Fruit fly (Drosophila melanogaster) whole organism, embryonic: Measurements from ENCODE around the gene CG33654.
A peak's percentile ranks its signal among the peaks of the same experiment; 100 is the strongest.

ENCODE experiments used
- Bdp1 ChIP-seq: fragments of 200-800 bp; sonication (Bioruptor generic); optimal IDR thresholded peaks from 3 replicates; lab custom pipeline; 2016; ENCODE audit warnings: missing biosample characterization, missing genetic modification characterization
- C15 ChIP-seq: fragments of 200-800 bp; sonication (Bioruptor generic); IDR thresholded peaks from 3 replicates; pipeline ENCODE4 v1.3.6; 2022; ENCODE audit warnings: missing biosample characterization, missing genetic modification characterization
- CG11560 ChIP-seq: fragments of 200-800 bp; sonication (Bioruptor generic); IDR thresholded peaks from 3 replicates; pipeline ENCODE4 v1.3.6; 2022; ENCODE audit warnings: missing biosample characterization, missing genetic modification characterization
- CG12744 ChIP-seq: fragments of 200-800 bp; sonication (Bioruptor generic); optimal IDR thresholded peaks from 2 replicates; lab custom pipeline; 2016; ENCODE audit warnings: missing biosample characterization, missing genetic modification characterization
- CG13287 ChIP-seq: fragments of 200-800 bp; sonication (Bioruptor generic); IDR thresholded peaks from 2 replicates; pipeline ENCODE4 v1.3.6; 2022; ENCODE audit warnings: missing biosample characterization, missing genetic modification characterization; ENCODE audit not compliant: partially characterized antibody
- CG15601 ChIP-seq: fragments of 200-800 bp; sonication (Bioruptor generic); optimal IDR thresholded peaks from 3 replicates; lab custom pipeline; 2019; ENCODE audit warnings: missing biosample characterization, mild to moderate bottlenecking, missing genetic modification characterization, moderate library complexity
- CG16779 ChIP-seq: fragments of 200-800 bp; sonication (Bioruptor generic); IDR thresholded peaks from 2 replicates; pipeline ENCODE4 v1.3.6; 2022; ENCODE audit warnings: missing biosample characterization, missing genetic modification characterization
- CG17385 ChIP-seq: fragments of 200-800 bp; sonication (Bioruptor generic); optimal IDR thresholded peaks from 3 replicates; lab custom pipeline; 2018; ENCODE audit warnings: missing biosample characterization, mild to moderate bottlenecking, missing genetic modification characterization
- CG17612 ChIP-seq: fragments of 200-800 bp; sonication (Bioruptor generic); IDR thresholded peaks from 2 replicates; pipeline ENCODE4 v1.3.6; 2022; ENCODE audit warnings: missing biosample characterization, missing genetic modification characterization
- CG17829 ChIP-seq: fragments of 200-800 bp; optimal IDR thresholded peaks from 2 replicates; lab custom pipeline; 2019; ENCODE audit warnings: missing biosample characterization, mild to moderate bottlenecking, missing genetic modification characterization, moderate library complexity
- CG2116 ChIP-seq: fragments of 200-800 bp; sonication (Bioruptor generic); optimal IDR thresholded peaks from 3 replicates; lab custom pipeline; 2018; ENCODE audit warnings: missing biosample characterization, mild to moderate bottlenecking, missing genetic modification characterization
- CG31441 ChIP-seq: fragments of 200-800 bp; sonication (Bioruptor generic); IDR thresholded peaks from 2 replicates; pipeline ENCODE4 v1.3.6; 2022; ENCODE audit warnings: missing biosample characterization, missing genetic modification characterization
- CG34376 ChIP-seq: fragments of 200-800 bp; sonication (Bioruptor generic); optimal IDR thresholded peaks from 2 replicates; lab custom pipeline; 2018; ENCODE audit warnings: missing biosample characterization, mild to moderate bottlenecking, missing genetic modification characterization
- CG3726 ChIP-seq: fragments of 200-800 bp; sonication (Bioruptor generic); IDR thresholded peaks from 3 replicates; pipeline ENCODE4, ENCODE4 v1.3.6; 2022; ENCODE audit warnings: missing biosample characterization, missing genetic modification characterization
- CG3995 ChIP-seq: fragments of 200-800 bp; sonication (Bioruptor generic); optimal IDR thresholded peaks from 3 replicates; lab custom pipeline; 2016; ENCODE audit warnings: missing biosample characterization, missing genetic modification characterization
- CG43689 ChIP-seq: fragments of 200-800 bp; sonication (Bioruptor generic); IDR thresholded peaks from 2 replicates; pipeline ENCODE4 v1.3.6; 2022; ENCODE audit warnings: missing biosample characterization, missing genetic modification characterization
- CG4404 ChIP-seq: fragments of 200-800 bp; sonication (Bioruptor generic); IDR thresholded peaks from 2 replicates; pipeline ENCODE4 v1.3.6; 2022; ENCODE audit warnings: missing biosample characterization, missing genetic modification characterization
- CG6813 ChIP-seq: fragments of 200-800 bp; sonication (Bioruptor generic); optimal IDR thresholded peaks from 2 replicates; lab custom pipeline; 2017; ENCODE audit warnings: missing biosample characterization, missing genetic modification characterization, mild to moderate bottlenecking, moderate library complexity, missing genetic modification reagents
- CG7372 ChIP-seq: fragments of 200-800 bp; sonication (Bioruptor generic); IDR thresholded peaks from 2 replicates; pipeline ENCODE4 v1.3.6; 2022; ENCODE audit warnings: missing biosample characterization, missing genetic modification characterization
- CG7556 ChIP-seq: fragments of 200-800 bp; sonication (Bioruptor generic); optimal IDR thresholded peaks from 2 replicates; lab custom pipeline; 2017; ENCODE audit warnings: missing biosample characterization, mild to moderate bottlenecking, missing genetic modification characterization
- CG7839 ChIP-seq: fragments of 200-800 bp; sonication (Bioruptor generic); optimal IDR thresholded peaks from 3 replicates; lab custom pipeline; 2018; ENCODE audit warnings: missing biosample characterization, mild to moderate bottlenecking, missing genetic modification characterization, moderate library complexity
- CG9215 ChIP-seq: fragments of 200-800 bp; sonication (Bioruptor generic); IDR thresholded peaks from 2 replicates; pipeline ENCODE4 v1.3.6; 2022; ENCODE audit warnings: missing biosample characterization, missing genetic modification characterization
- Camta ChIP-seq: fragments of 200-800 bp; sonication (Bioruptor generic); optimal IDR thresholded peaks from 2 replicates; lab custom pipeline; 2016; ENCODE audit warnings: missing biosample characterization, missing genetic modification characterization
- CkIIα-i1 ChIP-seq: fragments of 200-800 bp; sonication (Bioruptor generic); IDR thresholded peaks from 2 replicates; pipeline ENCODE4 v1.3.6; 2022; ENCODE audit warnings: missing biosample characterization, missing genetic modification characterization
- CoRest ChIP-seq: fragments of 200-800 bp; sonication (Bioruptor generic); optimal IDR thresholded peaks from 3 replicates; lab custom pipeline; 2018; ENCODE audit warnings: missing biosample characterization, mild to moderate bottlenecking, missing genetic modification characterization, moderate library complexity
- Hr3 ChIP-seq: fragments of 200-800 bp; sonication (Bioruptor generic); optimal IDR thresholded peaks from 3 replicates; lab custom pipeline; 2016; ENCODE audit warnings: missing biosample characterization, missing genetic modification characterization
- MTF-1 ChIP-seq: fragments of 200-800 bp; sonication (Bioruptor generic); optimal IDR thresholded peaks from 2 replicates; lab custom pipeline; 2018; ENCODE audit warnings: missing biosample characterization, mild to moderate bottlenecking, missing genetic modification characterization, borderline replicate concordance
- Mad ChIP-seq: fragments of 200-800 bp; sonication (Bioruptor generic); optimal IDR thresholded peaks from 2 replicates; lab custom pipeline; 2016; ENCODE audit warnings: missing biosample characterization, missing genetic modification characterization
- Opbp ChIP-seq: fragments of 200-800 bp; sonication (Bioruptor generic); IDR thresholded peaks from 3 replicates; pipeline ENCODE4 v1.3.6; 2022; ENCODE audit warnings: missing biosample characterization, missing genetic modification characterization; ENCODE audit not compliant: partially characterized antibody
- Taf1 ChIP-seq: fragments of 200-800 bp; sonication (Bioruptor generic); IDR thresholded peaks from 2 replicates; pipeline ENCODE4 v1.3.6; 2022; ENCODE audit warnings: missing biosample characterization, missing genetic modification characterization
- Usf ChIP-seq: fragments of 200-800 bp; sonication (Bioruptor generic); optimal IDR thresholded peaks from 2 replicates; lab custom pipeline; 2017; ENCODE audit warnings: missing genotype, missing biosample characterization, missing genetic modification characterization
- bbx ChIP-seq: fragments of 200-800 bp; sonication (Bioruptor generic); IDR thresholded peaks from 2 replicates; pipeline ENCODE4 v1.3.6; 2022; ENCODE audit warnings: missing biosample characterization, missing genetic modification characterization; ENCODE audit not compliant: partially characterized antibody
- bsh ChIP-seq, 2 experiments: fragments of 200-800 bp; sonication (Bioruptor generic); optimal IDR thresholded peaks; 2 replicates each; lab custom pipeline; 2017 to 2018; ENCODE audit warnings: mild to moderate bottlenecking in 2 of 2, missing biosample characterization in 2 of 2, missing genetic modification characterization in 2 of 2, moderate library complexity in 1 of 2
- cad ChIP-seq: fragments of >200 bp; optimal IDR thresholded peaks from 2 replicates; lab custom pipeline; 2017; ENCODE audit warnings: missing biosample characterization, missing genetic modification characterization
- cato ChIP-seq: fragments of 200-800 bp; sonication (Bioruptor generic); optimal IDR thresholded peaks from 2 replicates; lab custom pipeline; 2016; ENCODE audit warnings: missing biosample characterization, missing genetic modification characterization, borderline replicate concordance
- dimm ChIP-seq: fragments of 200-800 bp; sonication (Bioruptor generic); IDR thresholded peaks from 2 replicates; pipeline ENCODE4 v1.3.6; 2022; ENCODE audit warnings: missing biosample characterization, missing genetic modification characterization
- emc ChIP-seq: fragments of 200-800 bp; sonication (Bioruptor generic); optimal IDR thresholded peaks from 2 replicates; lab custom pipeline; 2016; ENCODE audit warnings: missing biosample characterization, missing genetic modification characterization
- gsb ChIP-seq: fragments of 200-800 bp; sonication (Bioruptor generic); IDR thresholded peaks from 2 replicates; pipeline ENCODE4 v1.3.6; 2022; ENCODE audit warnings: missing biosample characterization, missing genetic modification characterization
- inv ChIP-seq: fragments of 200-800 bp; sonication (Bioruptor generic); IDR thresholded peaks from 2 replicates; pipeline ENCODE4 v1.3.6; 2022; ENCODE audit warnings: missing biosample characterization, missing genetic modification characterization; ENCODE audit not compliant: partially characterized antibody
- jigr1 ChIP-seq: fragments of 200-800 bp; sonication (Bioruptor generic); IDR thresholded peaks from 3 replicates; pipeline ENCODE4 v1.3.6; 2022; ENCODE audit warnings: missing biosample characterization, missing genetic modification characterization
- nmo ChIP-seq: fragments of 200-800 bp; sonication (Bioruptor generic); optimal IDR thresholded peaks from 2 replicates; lab custom pipeline; 2018; ENCODE audit warnings: missing biosample characterization, mild to moderate bottlenecking, missing genetic modification characterization, moderate library complexity
- onecut ChIP-seq: fragments of 200-800 bp; sonication (Bioruptor generic); IDR thresholded peaks from 2 replicates; pipeline ENCODE4 v1.3.6; 2022; ENCODE audit warnings: missing biosample characterization, missing genetic modification characterization
- otp ChIP-seq: fragments of 200-800 bp; sonication (Bioruptor generic); IDR thresholded peaks from 3 replicates; pipeline ENCODE4, ENCODE4 v1.3.6; 2022; ENCODE audit warnings: missing biosample characterization, missing genetic modification characterization
- pho ChIP-seq: fragments of 200-800 bp; sonication (Bioruptor generic); optimal IDR thresholded peaks from 2 replicates; lab custom pipeline; 2016; ENCODE audit warnings: missing biosample characterization, missing genetic modification characterization
- pnt ChIP-seq: fragments of 200-800 bp; sonication (Bioruptor generic); optimal IDR thresholded peaks from 3 replicates; lab custom pipeline; 2016; ENCODE audit warnings: missing biosample characterization, missing genetic modification characterization
- scrt ChIP-seq: fragments of 200-800 bp; sonication (Bioruptor generic); optimal IDR thresholded peaks from 2 replicates; lab custom pipeline; 2018; ENCODE audit warnings: missing biosample characterization, mild to moderate bottlenecking, missing genetic modification characterization, moderate library complexity
- sens ChIP-seq: fragments of 200-800 bp; sonication (Bioruptor generic); peaks from one replicate; lab custom pipeline; 2016; ENCODE audit warnings: missing biosample characterization, missing genetic modification characterization
- sr ChIP-seq: fragments of 200-800 bp; sonication (Bioruptor generic); IDR thresholded peaks from 3 replicates; pipeline ENCODE4 v1.3.6; 2022; ENCODE audit warnings: missing biosample characterization, missing genetic modification characterization
- tna ChIP-seq: fragments of 200-800 bp; sonication (Bioruptor generic); IDR thresholded peaks from 2 replicates; pipeline ENCODE4 v1.3.6; 2022; ENCODE audit warnings: missing biosample characterization, missing genetic modification characterization; ENCODE audit not compliant: partially characterized antibody
- zen2 ChIP-seq: fragments of 200-800 bp; sonication (Bioruptor generic); IDR thresholded peaks from 3 replicates; pipeline ENCODE4 v1.3.6; 2022; ENCODE audit warnings: missing biosample characterization, missing genetic modification characterization; ENCODE audit not compliant: partially characterized antibody

CG33654 gene

dm6 chr3R:9559413-9560014 is 23.5 kb downstream of the CG33654 start, which contains the start of the genes AP-1mu and MBD-like (continued):
- TF ChIP-seq pnt (GFP tag; lab: Kevin White, UChicago) (peak; percentile 50), MTF-1 (GFP tag; lab: Kevin White, UChicago) (no peak), CG3995 (GFP tag; lab: Kevin White, UChicago) (peak; percentile 51), CG3726 (no peak), cato (GFP tag; lab: Kevin White, UChicago) (peak; percentile 27), zen2 (GFP tag; lab: Robert Waterston, UW) (no peak), CG6813 (GFP tag; lab: Kevin White, UChicago) (no peak), CG11560 (tag; lab: Robert Waterston, UW) (no peak), otp (GFP tag; lab: Robert Waterston, UW) (no peak), bsh (GFP tag; optimal IDR thresholded peaks at IDR 0.05; lab: Kevin White, UChicago) (peak in 1 of 2 experiments; percentile 50), C15 (no peak), inv (GFP tag; lab: Robert Waterston, UW) (0 out of 2 replicates have a peak, but pooled peaks have one; percentile 13), emc (GFP tag; lab: Kevin White, UChicago) (peak; percentile 1), Bdp1 (GFP tag; lab: Kevin White, UChicago) (peak; percentile 64), CG16779 (no peak), CG7839 (peak; percentile 62), Camta (GFP tag; lab: Kevin White, UChicago) (peak; percentile 74), Taf1 (GFP tag; lab: Robert Waterston, UW) (peak; percentile 48; the same call in 1 of the 2 replicates), gsb (GFP tag; lab: Robert Waterston, UW) (no peak), scrt (no peak), CG9215 (GFP tag; lab: Robert Waterston, UW) (peak; percentile 66), dimm (GFP tag; lab: Robert Waterston, UW) (no peak), Hr3 (peak; percentile 66), tna (GFP tag; lab: Robert Waterston, UW) (no peak), CG4404 (GFP tag; lab: Robert Waterston, UW) (peak; percentile 73), CkIIα-i1 (no peak), CG2116 (GFP tag; lab: Kevin White, UChicago) (peak; percentile 72), CG31441 (GFP tag; lab: Robert Waterston, UW) (peak; percentile 69), sens (GFP tag; lab: Kevin White, UChicago) (peak; percentile 92), CG12744 (no peak), CG17385 (GFP tag; lab: Kevin White, UChicago) (peak; percentile 81), sr (GFP tag; lab: Robert Waterston, UW) (no peak), CG7372 (GFP tag; lab: Robert Waterston, UW) (peak; percentile 60), Opbp (GFP tag; lab: Robert Waterston, UW) (no peak), CoRest (tag; lab: Kevin White, UChicago) (peak; percentile 72), Mad (GFP tag; lab: Kevin White, UChicago) (peak; percentile 72), CG17829 (tag; lab: Kevin White, UChicago) (peak; percentile 57), bbx (GFP tag; lab: Robert Waterston, UW) (no peak; the same call in 1 of the 2 replicates), Usf (no peak), CG17612 (GFP tag; lab: Robert Waterston, UW) (no peak), onecut (peak; percentile 7; the same call in 1 of the 2 replicates), nmo (GFP tag; lab: Kevin White, UChicago) (peak; percentile 74), CG13287 (peak; percentile 55; the same call in 1 of the 2 replicates), pho (GFP tag; lab: Kevin White, UChicago) (peak; percentile 68), CG7556 (GFP tag; lab: Kevin White, UChicago) (peak; percentile 46), CG15601 (peak; percentile 58), CG34376 (GFP tag; lab: Kevin White, UChicago) (peak; percentile 68), cad (GFP tag; lab: Kevin White, UChicago) (no peak), CG43689 (GFP tag; lab: Robert Waterston, UW) (no peak), jigr1 (GFP tag; lab: Robert Waterston, UW) (no peak)
